Fruit fly (Drosophila melanogaster) whole organism, embryonic: ENCODE results near the gene nanos.

Experiments
- BEAF-32 ChIP-seq: fragments of 200-800 bp; sonication (Bioruptor generic); optimal IDR thresholded peaks from 3 replicates; lab custom pipeline; 2017; ENCODE audit warnings: missing biosample characterization, missing genetic modification characterization, mild to moderate bottlenecking, moderate library complexity, missing genetic modification reagents
- Bgb ChIP-seq: fragments of 200-800 bp; sonication (Bioruptor generic); IDR thresholded peaks from 2 replicates; pipeline ENCODE4 v1.3.6; 2022; ENCODE audit warnings: missing biosample characterization, missing genetic modification characterization; ENCODE audit not compliant: partially characterized antibody
- CG10147 ChIP-seq: fragments of 200-800 bp; sonication (Bioruptor generic); optimal IDR thresholded peaks from 2 replicates; lab custom pipeline; 2019; ENCODE audit warnings: missing biosample characterization, mild to moderate bottlenecking, missing genetic modification characterization, moderate library complexity
- CG11085 ChIP-seq: fragments of 200-800 bp; sonication (Bioruptor generic); IDR thresholded peaks from 2 replicates; pipeline ENCODE4 v1.3.6; 2022; ENCODE audit warnings: missing biosample characterization, missing genetic modification characterization
- CG11093 ChIP-seq: fragments of 200-800 bp; sonication (Bioruptor generic); IDR thresholded peaks from 3 replicates; pipeline ENCODE4 v1.3.6; 2022; ENCODE audit warnings: missing biosample characterization, missing genetic modification characterization
- CG11723 ChIP-seq: fragments of 200-800 bp; sonication (Bioruptor generic); optimal IDR thresholded peaks from 2 replicates; lab custom pipeline; 2017; ENCODE audit warnings: missing biosample characterization, mild to moderate bottlenecking, missing genetic modification characterization
- CG12659 ChIP-seq: fragments of 200-800 bp; sonication (Bioruptor generic); optimal IDR thresholded peaks from 3 replicates; lab custom pipeline; 2017; ENCODE audit warnings: mild to moderate bottlenecking, missing biosample characterization, missing genetic modification reagents, missing genetic modification characterization
- CG13287 ChIP-seq: fragments of 200-800 bp; sonication (Bioruptor generic); IDR thresholded peaks from 2 replicates; pipeline ENCODE4 v1.3.6; 2022; ENCODE audit warnings: missing biosample characterization, missing genetic modification characterization; ENCODE audit not compliant: partially characterized antibody
- CG14860 ChIP-seq: fragments of 200-800 bp; sonication (Bioruptor generic); IDR thresholded peaks from 3 replicates; pipeline ENCODE4 v1.3.6; 2022; ENCODE audit warnings: missing biosample characterization, missing genetic modification characterization; ENCODE audit not compliant: partially characterized antibody
- CG15696 ChIP-seq: fragments of 200-800 bp; sonication (Bioruptor generic); optimal IDR thresholded peaks from 2 replicates; lab custom pipeline; 2019; ENCODE audit warnings: missing biosample characterization, mild to moderate bottlenecking, missing genetic modification characterization, moderate library complexity
- CG17829 ChIP-seq: fragments of 200-800 bp; optimal IDR thresholded peaks from 2 replicates; lab custom pipeline; 2019; ENCODE audit warnings: missing biosample characterization, mild to moderate bottlenecking, missing genetic modification characterization, moderate library complexity
- CG31224 ChIP-seq: fragments of 200-800 bp; sonication (Bioruptor generic); IDR thresholded peaks from 2 replicates; pipeline ENCODE4 v1.3.6; 2022; ENCODE audit warnings: missing biosample characterization, missing genetic modification characterization
- CG32767 ChIP-seq: fragments of 200-800 bp; sonication (Bioruptor generic); IDR thresholded peaks from 2 replicates; pipeline ENCODE4 v1.3.6; 2022; ENCODE audit warnings: missing biosample characterization, missing genetic modification characterization
- CG33557 ChIP-seq: fragments of 200-800 bp; sonication (Bioruptor generic); optimal IDR thresholded peaks from 2 replicates; lab custom pipeline; 2019; ENCODE audit warnings: missing biosample characterization, mild to moderate bottlenecking, missing genetic modification characterization, moderate library complexity
- CG3847 ChIP-seq: fragments of 200-800 bp; sonication (Bioruptor generic); IDR thresholded peaks from 2 replicates; pipeline ENCODE4 v1.3.6; 2022; ENCODE audit warnings: missing biosample characterization, missing genetic modification characterization
- CG4707 ChIP-seq: fragments of 200-800 bp; sonication (Bioruptor generic); optimal IDR thresholded peaks from 2 replicates; lab custom pipeline; 2018; ENCODE audit warnings: missing biosample characterization, mild to moderate bottlenecking, missing genetic modification characterization, moderate library complexity
- CG6813 ChIP-seq: fragments of 200-800 bp; sonication (Bioruptor generic); optimal IDR thresholded peaks from 2 replicates; lab custom pipeline; 2017; ENCODE audit warnings: missing biosample characterization, missing genetic modification characterization, mild to moderate bottlenecking, moderate library complexity, missing genetic modification reagents
- CG7271 ChIP-seq: fragments of 200-800 bp; sonication (Bioruptor generic); optimal IDR thresholded peaks from 2 replicates; lab custom pipeline; 2018; ENCODE audit warnings: missing biosample characterization, mild to moderate bottlenecking, missing genetic modification characterization, moderate library complexity
- CG8281 ChIP-seq: fragments of 200-800 bp; sonication (Bioruptor generic); optimal IDR thresholded peaks from 2 replicates; lab custom pipeline; 2018; ENCODE audit warnings: missing biosample characterization, mild to moderate bottlenecking, missing genetic modification characterization, moderate library complexity
- CG8290 ChIP-seq, 3 experiments: fragments of 200-800 bp; sonication (Bioruptor generic); optimal IDR thresholded peaks; 2 replicates each; lab custom pipeline; 2016 to 2019; ENCODE audit warnings: missing biosample characterization in 3 of 3, missing genetic modification characterization in 3 of 3, mild to moderate bottlenecking in 2 of 3, moderate library complexity in 1 of 3
- CkIIα-i1 ChIP-seq: fragments of 200-800 bp; sonication (Bioruptor generic); IDR thresholded peaks from 2 replicates; pipeline ENCODE4 v1.3.6; 2022; ENCODE audit warnings: missing biosample characterization, missing genetic modification characterization
- Doc2 ChIP-seq: fragments of 200-800 bp; sonication (Bioruptor generic); IDR thresholded peaks from 2 replicates; pipeline ENCODE4 v1.3.6; 2022; ENCODE audit warnings: missing biosample characterization, missing genetic modification characterization
- HHEX ChIP-seq: fragments of 200-800 bp; sonication (Bioruptor generic); optimal IDR thresholded peaks from 3 replicates; lab custom pipeline; 2017; ENCODE audit warnings: missing biosample characterization, mild to moderate bottlenecking, missing genetic modification characterization, missing genetic modification reagents
- HLHmδ ChIP-seq: fragments of 200-800 bp; sonication (Bioruptor generic); optimal IDR thresholded peaks from 2 replicates; lab custom pipeline; 2018; ENCODE audit warnings: missing biosample characterization, mild to moderate bottlenecking, missing genetic modification characterization, moderate library complexity
- Hr3 ChIP-seq: fragments of 200-800 bp; sonication (Bioruptor generic); optimal IDR thresholded peaks from 3 replicates; lab custom pipeline; 2016; ENCODE audit warnings: missing biosample characterization, missing genetic modification characterization
- Hr39 ChIP-seq: fragments of >200 bp; optimal IDR thresholded peaks from 2 replicates; lab custom pipeline; 2017
- Hr78 ChIP-seq, 2 experiments: fragments of 200-800 bp in 1 of 2; fragments of >200 bp in 1 of 2; sonication (Bioruptor generic) in 1 of 2; optimal IDR thresholded peaks; 2 replicates each; lab custom pipeline; 2017 to 2019; ENCODE audit warnings: missing biosample characterization in 2 of 2, missing genetic modification characterization in 2 of 2, mild to moderate bottlenecking in 1 of 2, moderate library complexity in 1 of 2
- Hsf ChIP-seq: fragments of 200-800 bp; sonication (Bioruptor generic); optimal IDR thresholded peaks from 3 replicates; lab custom pipeline; 2016; ENCODE audit warnings: missing biosample characterization, missing genetic modification characterization
- Jarid2 ChIP-seq: fragments of 200-800 bp; sonication (Bioruptor generic); optimal IDR thresholded peaks from 3 replicates; lab custom pipeline; 2017; ENCODE audit warnings: mild to moderate bottlenecking, missing biosample characterization, missing genetic modification reagents, missing genetic modification characterization
- Ravus ChIP-seq: fragments of 200-800 bp; sonication (Bioruptor generic); IDR thresholded peaks from 2 replicates; pipeline ENCODE4 v1.3.6; 2022; ENCODE audit warnings: missing biosample characterization, missing genetic modification characterization
- Six4 ChIP-seq: fragments of 200-800 bp; sonication (Bioruptor generic); optimal IDR thresholded peaks from 2 replicates; lab custom pipeline; 2016; ENCODE audit warnings: missing biosample characterization, missing genetic modification characterization
- Sry-β ChIP-seq: fragments of 200-800 bp; sonication (Bioruptor generic); optimal IDR thresholded peaks from 2 replicates; lab custom pipeline; 2018; ENCODE audit warnings: missing biosample characterization, mild to moderate bottlenecking, missing genetic modification characterization, moderate library complexity
- Taf1 ChIP-seq: fragments of 200-800 bp; sonication (Bioruptor generic); IDR thresholded peaks from 2 replicates; pipeline ENCODE4 v1.3.6; 2022; ENCODE audit warnings: missing biosample characterization, missing genetic modification characterization
- Trl ChIP-seq, 3 experiments: fragments of >200 bp in 2 of 3; fragments of 200-800 bp in 1 of 3; sonication (Bioruptor generic) in 1 of 3; optimal IDR thresholded peaks; 2 replicates in 1 of 3; 3 replicates in 2 of 3; lab custom pipeline; 2016 to 2017; ENCODE audit warnings: missing biosample characterization in 1 of 3, missing genetic modification characterization in 1 of 3
- amos ChIP-seq: fragments of 200-800 bp; sonication (Bioruptor generic); IDR thresholded peaks from 2 replicates; pipeline ENCODE4 v1.3.6; 2022; ENCODE audit warnings: missing biosample characterization, missing genetic modification characterization; ENCODE audit not compliant: partially characterized antibody
- aop ChIP-seq: fragments of 200-800 bp; sonication (Bioruptor generic); IDR thresholded peaks from 2 replicates; pipeline ENCODE4 v1.3.6; 2022; ENCODE audit warnings: missing biosample characterization, missing genetic modification characterization
- ap ChIP-seq: fragments of 200-800 bp; sonication (Bioruptor generic); IDR thresholded peaks from 2 replicates; pipeline ENCODE4 v1.3.6; 2022; ENCODE audit warnings: missing biosample characterization, missing genetic modification characterization
- cad ChIP-seq: fragments of >200 bp; optimal IDR thresholded peaks from 2 replicates; lab custom pipeline; 2017; ENCODE audit warnings: missing biosample characterization, missing genetic modification characterization
- eve ChIP-seq, 2 experiments: fragments of >200 bp; optimal IDR thresholded peaks; 2 replicates each; lab custom pipeline; 2017; ENCODE audit warnings: missing biosample characterization in 2 of 2, missing genetic modification characterization in 2 of 2
- hb ChIP-seq: fragments of 200-800 bp; sonication (Bioruptor generic); IDR thresholded peaks from 3 replicates; pipeline ENCODE4 v1.3.6; 2022; ENCODE audit warnings: missing biosample characterization, missing genetic modification characterization; ENCODE audit not compliant: partially characterized antibody
- her ChIP-seq: fragments of 200-800 bp; sonication (Bioruptor generic); optimal IDR thresholded peaks from 2 replicates; lab custom pipeline; 2016; ENCODE audit warnings: missing biosample characterization, missing genetic modification characterization
- oc ChIP-seq: fragments of 200-800 bp; sonication (Bioruptor generic); optimal IDR thresholded peaks from 2 replicates; lab custom pipeline; 2018; ENCODE audit warnings: missing biosample characterization, mild to moderate bottlenecking, missing genetic modification characterization, moderate library complexity
- org-1 ChIP-seq: fragments of 200-800 bp; sonication (Bioruptor generic); optimal IDR thresholded peaks from 2 replicates; lab custom pipeline; 2017; ENCODE audit warnings: missing biosample characterization, missing genetic modification characterization
- pb ChIP-seq: fragments of 200-800 bp; sonication (Bioruptor generic); optimal IDR thresholded peaks from 3 replicates; lab custom pipeline; 2016; ENCODE audit warnings: missing biosample characterization, missing genetic modification characterization
- pfk ChIP-seq: fragments of 200-800 bp; sonication (Bioruptor generic); optimal IDR thresholded peaks from 2 replicates; lab custom pipeline; 2018; ENCODE audit warnings: missing biosample characterization, mild to moderate bottlenecking, missing genetic modification characterization, moderate library complexity
- ranshi ChIP-seq: fragments of 200-800 bp; sonication (Bioruptor generic); IDR thresholded peaks from 2 replicates; pipeline ENCODE4 v1.3.6; 2022; ENCODE audit warnings: missing biosample characterization, missing genetic modification characterization
- repo ChIP-seq: fragments of 200-800 bp; sonication (Bioruptor generic); optimal IDR thresholded peaks from 2 replicates; lab custom pipeline; 2016; ENCODE audit warnings: missing biosample characterization, missing genetic modification characterization
- unc-4 ChIP-seq: fragments of 200-800 bp; sonication (Bioruptor generic); IDR thresholded peaks from 2 replicates; pipeline ENCODE4 v1.3.6; 2022; ENCODE audit warnings: missing biosample characterization, missing genetic modification characterization; ENCODE audit not compliant: partially characterized antibody
- unpg ChIP-seq: fragments of 200-800 bp; sonication (Bioruptor generic); optimal IDR thresholded peaks from 3 replicates; lab custom pipeline; 2018; ENCODE audit warnings: missing biosample characterization, mild to moderate bottlenecking, missing genetic modification characterization, moderate library complexity

nanos gene

DNA sequence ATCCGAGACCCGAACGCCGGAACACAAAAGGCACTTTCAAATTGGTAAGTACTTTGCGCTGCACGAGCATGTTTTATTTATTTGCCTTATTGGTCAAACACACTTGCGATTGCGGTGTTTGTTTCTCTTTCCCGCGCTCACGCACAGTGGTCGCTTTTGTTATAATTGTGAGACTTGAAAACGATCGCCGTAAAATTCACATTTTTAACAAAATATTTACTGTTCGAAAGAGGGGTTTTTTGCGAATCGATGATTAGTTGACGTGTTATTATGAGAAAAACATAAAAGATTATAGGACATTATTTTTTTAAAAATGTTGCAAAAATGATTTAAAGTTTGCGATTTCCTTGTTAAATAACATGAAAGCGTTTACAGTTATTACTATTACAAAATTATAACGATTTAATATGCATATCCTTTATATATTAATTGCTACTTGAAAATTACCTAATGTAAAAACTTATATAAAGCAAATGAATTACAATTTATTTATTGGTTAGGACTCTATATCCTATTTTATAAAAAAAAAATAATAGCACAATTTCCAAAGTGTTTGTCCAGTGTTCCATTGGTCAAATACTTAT lies 7.9 kb downstream of the nanos start (continued):
- TF ChIP-seq unc-4 (GFP tag; lab: Robert Waterston, UW), result no peak
- TF ChIP-seq CG4707, result peak; percentile 87
- no peak for TF ChIP-seq pb (GFP tag; lab: Kevin White, UChicago)
- TF ChIP-seq CG13287 (GFP tag; lab: Robert Waterston, UW), result no peak
- no peak for TF ChIP-seq eve (GFP tag; optimal IDR thresholded peaks at IDR 0.05; lab: Kevin White, UChicago)
- no peak for TF ChIP-seq Hr78 (GFP tag; optimal IDR thresholded peaks at IDR 0.05; lab: Kevin White, UChicago)
- TF ChIP-seq Sry-β (GFP tag; lab: Kevin White, UChicago), result no peak
- TF ChIP-seq Trl (optimal IDR thresholded peaks at IDR 0.05; lab: Kevin White, UChicago), result no peak
- no peak for TF ChIP-seq Trl (GFP tag; optimal IDR thresholded peaks at IDR 0.05; lab: Kevin White, UChicago)
- no peak for TF ChIP-seq CG8281 (tag; lab: Kevin White, UChicago)
- no peak for TF ChIP-seq CG3847 (GFP tag; lab: Robert Waterston, UW)
- no peak for TF ChIP-seq ap (GFP tag; lab: Robert Waterston, UW)
- TF ChIP-seq unpg, result peak; percentile 18
- TF ChIP-seq CG12659 (GFP tag; lab: Kevin White, UChicago), result peak; percentile 50
- no peak for TF ChIP-seq Hr39 (lab: Kevin White, UChicago)
- TF ChIP-seq CG14860, result no peak
- TF ChIP-seq aop (GFP tag; lab: Robert Waterston, UW), result no peak
- no peak for TF ChIP-seq oc (tag; lab: Kevin White, UChicago)
- TF ChIP-seq hb, result no peak
- no peak for TF ChIP-seq CkIIα-i1 (GFP tag; lab: Robert Waterston, UW)
- no peak for TF ChIP-seq cad (GFP tag; lab: Kevin White, UChicago)
- no peak for TF ChIP-seq her (GFP tag; lab: Kevin White, UChicago)
- peak; percentile 9 for TF ChIP-seq CG17829 (tag; lab: Kevin White, UChicago)
- TF ChIP-seq CG32767, result 0 out of 2 replicates have a peak, but pooled peaks have one; percentile 17
- TF ChIP-seq pfk, result no peak
- peak; percentile 38 for TF ChIP-seq HHEX (GFP tag; lab: Kevin White, UChicago)
- TF ChIP-seq Doc2 (GFP tag; lab: Robert Waterston, UW), result no peak
- no peak for TF ChIP-seq Ravus (GFP tag; lab: Robert Waterston, UW)
- TF ChIP-seq Taf1 (GFP tag; lab: Robert Waterston, UW), result no peak
- TF ChIP-seq Hr3, result peak; percentile 41
- TF ChIP-seq CG6813 (GFP tag; lab: Kevin White, UChicago), result no peak
- TF ChIP-seq Jarid2, result no peak
- no peak for TF ChIP-seq CG33557 (GFP tag; lab: Kevin White, UChicago)
- TF ChIP-seq org-1 (GFP tag; lab: Kevin White, UChicago), result no peak
- TF ChIP-seq CG15696 (tag; lab: Kevin White, UChicago), result no peak
- no peak for TF ChIP-seq repo (GFP tag; lab: Kevin White, UChicago)
- TF ChIP-seq CG11085 (GFP tag; lab: Robert Waterston, UW), result no peak
- TF ChIP-seq amos (GFP tag; lab: Robert Waterston, UW), result no peak
- TF ChIP-seq CG31224, result no peak
- no peak for TF ChIP-seq Bgb (GFP tag; lab: Robert Waterston, UW)
- TF ChIP-seq CG11093 (GFP tag; lab: Robert Waterston, UW), result no peak
- TF ChIP-seq CG10147 (GFP tag; lab: Kevin White, UChicago), result no peak
- no peak for TF ChIP-seq Six4
- TF ChIP-seq CG11723, result peak; percentile 29
- no peak for TF ChIP-seq CG8290 (GFP tag; optimal IDR thresholded peaks at IDR 0.05; lab: Kevin White, UChicago)
- TF ChIP-seq CG8290 (tag; optimal IDR thresholded peaks at IDR 0.05; lab: Kevin White, UChicago), result no peak
- TF ChIP-seq ranshi (GFP tag; lab: Robert Waterston, UW), result peak; percentile 53; the same call in 1 of the 2 replicates
- no peak for TF ChIP-seq CG7271 (tag; lab: Kevin White, UChicago)
- no peak for TF ChIP-seq HLHmδ (GFP tag; lab: Kevin White, UChicago)
- TF ChIP-seq BEAF-32, result no peak
- peak; percentile 34 for TF ChIP-seq Hsf
